Worm (Caenorhabditis elegans) whole organism, L2 larva: ENCODE data around the gene rpn-12.

Experiments used
- blmp-1 ChIP-seq: sonication (generic microtip); optimal IDR thresholded peaks from 2 replicates; lab custom pipeline; 2017; ENCODE audit warnings: missing genetic modification characterization, mild to moderate bottlenecking, missing compliant biosample characterization, antibody characterized with exemption, moderate library complexity; ENCODE audit not compliant: insufficient read depth
- ceh-16 ChIP-seq: fragments of 150-350 bp; optimal IDR thresholded peaks from 2 replicates; lab custom pipeline; 2014; ENCODE audit warnings: missing biosample characterization, missing genetic modification characterization
- gmeb-1 ChIP-seq: fragments of 150-350 bp; optimal IDR thresholded peaks from 2 replicates; lab custom pipeline; 2014; ENCODE audit warnings: missing biosample characterization, missing genetic modification characterization
- mdl-1 ChIP-seq, 2 experiments: fragments of 150-350 bp in 1 of 2; sonication (generic microtip) in 1 of 2; optimal IDR thresholded peaks; 2 replicates each; lab custom pipeline; 2017; ENCODE audit warnings: missing biosample characterization in 2 of 2, missing genetic modification characterization in 2 of 2
- nhr-77 ChIP-seq: fragments of 150-350 bp; optimal IDR thresholded peaks from 2 replicates; lab custom pipeline; 2014; ENCODE audit warnings: missing biosample characterization, missing genetic modification characterization

DNA sequence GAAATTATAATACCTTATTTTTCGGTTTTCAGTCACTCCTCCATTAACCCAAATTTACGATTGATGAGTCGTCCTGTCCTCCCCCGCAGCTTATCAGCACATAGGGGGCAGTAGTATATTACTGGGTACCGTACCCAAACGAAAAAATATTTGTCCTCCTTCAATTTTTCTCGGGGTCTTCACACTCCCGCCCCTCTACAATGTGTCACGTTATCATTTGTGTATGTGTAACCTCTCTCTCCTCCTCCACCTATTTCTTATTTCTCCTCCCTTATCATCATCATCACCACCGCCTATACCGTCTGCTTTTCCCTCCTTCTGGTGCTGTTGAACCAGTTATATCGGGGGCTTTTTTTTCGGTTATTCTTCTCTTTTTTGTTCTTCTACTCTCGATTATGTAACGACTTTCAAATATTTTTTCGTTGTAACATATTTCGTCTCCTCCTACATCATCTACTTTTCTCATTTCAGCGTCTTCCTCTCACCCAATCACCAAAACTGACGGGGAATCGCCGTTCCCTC lies 6.6 kb upstream of the rpn-12 start, which contains the start of gene ghi-1:
- TF ChIP-seq mdl-1 (tag; optimal IDR thresholded peaks at IDR 0.05; lab: Kevin White, UChicago) (no peak), gmeb-1 (tag; lab: Kevin White, UChicago) (no peak), ceh-16 (tag; lab: Kevin White, UChicago) (no peak), blmp-1 (no peak), nhr-77 (tag; lab: Kevin White, UChicago) (no peak)
